Worm (Caenorhabditis elegans): ENCODE measurements around the gene ldb-1.

ldb-1 gene

DNA sequence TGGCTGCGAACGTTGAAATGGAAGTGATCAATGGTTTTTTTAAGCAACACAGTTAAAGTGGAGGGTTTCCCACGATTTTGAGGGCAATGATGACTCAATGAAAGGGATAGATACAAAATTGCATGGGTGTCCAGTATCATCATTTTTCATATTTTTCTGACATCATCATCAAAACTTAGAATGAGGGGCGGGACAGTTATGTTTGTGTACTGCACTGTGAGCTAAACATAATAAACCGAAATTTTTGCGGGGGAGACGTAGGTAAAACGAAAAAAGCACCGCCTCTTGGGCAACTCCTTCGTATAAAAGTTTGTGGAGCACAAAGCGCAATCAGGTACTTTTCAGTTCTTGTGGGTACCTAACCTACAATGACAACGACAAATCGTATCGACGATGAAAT, 24.9 kb downstream of the ldb-1 start, which contains the start of gene C09F12.2:
Gene C09F12.2 (plus strand): TSS at position 301 of the 400 bp plus-strand sequence.
- TF ChIP-seq zip-8 (tag; optimal IDR thresholded peaks at IDR 0.05) (no peak), tbx-8 (GFP tag; optimal IDR thresholded peaks at IDR 0.05) (no peak), mab-5 (tag; optimal IDR thresholded peaks at IDR 0.05) (no peak), elt-3 (tag; optimal IDR thresholded peaks at IDR 0.05) (no peak), unc-120 (tag; optimal IDR thresholded peaks at IDR 0.05; ENCODE audit: poor library complexity, severe bottlenecking) (no peak), ces-1 (GFP tag; optimal IDR thresholded peaks at IDR 0.05) (no peak), flh-1 (GFP tag; optimal IDR thresholded peaks at IDR 0.05) (no peak), nhr-76 (tag; optimal IDR thresholded peaks at IDR 0.05) (no peak), bed-3 (GFP tag; optimal IDR thresholded peaks at IDR 0.05) (no peak), ham-2 (GFP tag; optimal IDR thresholded peaks at IDR 0.05) (no peak), nhr-2 (tag; optimal IDR thresholded peaks at IDR 0.05) (no peak), lin-32 (GFP tag; optimal IDR thresholded peaks at IDR 0.05) (no peak)

DNA sequence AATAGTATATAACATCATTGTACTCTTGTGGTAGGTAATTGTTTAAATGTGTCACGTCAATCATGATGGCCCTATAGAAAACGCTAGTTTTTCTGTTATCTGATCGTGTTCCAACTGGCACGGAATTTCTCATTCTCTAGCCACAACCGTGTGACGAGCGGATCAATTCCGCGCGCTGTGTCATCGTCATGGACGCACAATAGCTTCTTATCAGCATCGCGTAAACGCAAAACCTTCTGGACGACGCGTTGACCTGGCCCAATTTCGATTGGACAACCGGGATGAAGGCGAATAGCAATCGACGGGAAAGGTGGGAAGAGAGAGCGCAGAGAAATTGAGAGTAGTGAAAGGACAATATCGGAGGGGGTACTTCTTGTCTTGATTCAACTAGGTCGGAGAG, 28.3 kb downstream of the ldb-1 start, which contains the start of gene lpr-3:
Gene lpr-3 (plus strand): TSS at position 374 of the 400 bp plus-strand sequence.
- no peak for TF ChIP-seq ceh-39 (tag; optimal IDR thresholded peaks at IDR 0.05)
- no peak for TF ChIP-seq ztf-11 (tag; optimal IDR thresholded peaks at IDR 0.05)
- TF ChIP-seq elt-1 (tag; optimal IDR thresholded peaks at IDR 0.05; ENCODE audit: borderline replicate concordance, insufficient read depth) = peak; percentile 90
- TF ChIP-seq ham-2 (GFP tag; optimal IDR thresholded peaks at IDR 0.05) = peak; percentile 96
- peak; percentile 60 for TF ChIP-seq unc-62 (GFP tag; optimal IDR thresholded peaks at IDR 0.05)
- TF ChIP-seq blmp-1 (tag; optimal IDR thresholded peaks at IDR 0.05) = peak; percentile 94
- peak; percentile 42 for TF ChIP-seq elt-3 (tag; optimal IDR thresholded peaks at IDR 0.05)
- no peak for TF ChIP-seq bed-3 (GFP tag; optimal IDR thresholded peaks at IDR 0.05)

DNA sequence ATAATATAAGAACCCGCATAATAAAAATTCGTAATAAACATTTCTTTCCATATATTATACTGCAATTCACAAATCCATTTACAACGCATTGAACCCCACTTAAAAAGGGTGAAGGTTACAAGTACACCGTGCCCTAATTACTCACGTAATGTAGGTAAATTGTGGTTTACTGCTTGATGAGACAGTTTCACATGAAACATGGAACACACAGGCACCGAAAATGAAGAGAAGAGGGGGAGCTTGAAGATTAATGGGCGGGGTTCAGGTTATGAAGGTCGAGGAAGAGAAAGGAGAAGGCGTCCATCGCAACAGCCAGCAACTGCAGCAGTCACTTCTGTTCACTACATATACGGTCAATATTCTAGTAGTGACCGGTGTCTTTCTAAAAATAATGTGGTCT, 31.0 kb downstream of the ldb-1 start, which contains the start of gene lpr-6:
Gene lpr-6 (plus strand): TSS at position 251 of the 400 bp plus-strand sequence.
- TF ChIP-seq ham-2 (GFP tag; optimal IDR thresholded peaks at IDR 0.05) (no peak), nhr-2 (tag; optimal IDR thresholded peaks at IDR 0.05) (no peak), nhr-76 (tag; optimal IDR thresholded peaks at IDR 0.05) (no peak), ceh-43 (GFP tag; optimal IDR thresholded peaks at IDR 0.05) (peak; percentile 36)

DNA sequence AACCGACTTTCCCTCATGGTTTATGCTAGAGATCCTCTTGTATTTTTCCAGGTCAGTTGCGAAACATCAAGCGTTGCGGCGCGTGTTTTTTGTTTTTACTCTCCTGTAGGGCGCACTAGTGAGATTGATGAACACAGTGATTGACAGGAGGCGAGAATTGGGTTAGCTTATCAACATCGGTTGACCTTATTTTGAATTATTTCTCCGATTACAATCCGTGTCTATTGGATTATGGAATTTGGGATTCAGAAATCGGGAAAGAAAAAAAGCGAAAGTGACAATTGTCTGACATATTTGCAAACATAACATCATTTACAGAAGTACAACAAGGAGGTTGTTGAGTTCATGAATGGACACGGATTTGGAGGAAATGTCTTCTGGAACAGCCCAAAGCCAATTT, 32.2 kb downstream of the ldb-1 start:
- TF ChIP-seq unc-62 (GFP tag; optimal IDR thresholded peaks at IDR 0.05) = peak; percentile 55
- TF ChIP-seq ztf-11 (tag; optimal IDR thresholded peaks at IDR 0.05) = no peak
- peak; percentile 59 for TF ChIP-seq blmp-1 (tag; optimal IDR thresholded peaks at IDR 0.05)
- TF ChIP-seq nhr-2 (tag; optimal IDR thresholded peaks at IDR 0.05) = no peak
- no peak for TF ChIP-seq snpc-4 (tag; optimal IDR thresholded peaks at IDR 0.05)

DNA sequence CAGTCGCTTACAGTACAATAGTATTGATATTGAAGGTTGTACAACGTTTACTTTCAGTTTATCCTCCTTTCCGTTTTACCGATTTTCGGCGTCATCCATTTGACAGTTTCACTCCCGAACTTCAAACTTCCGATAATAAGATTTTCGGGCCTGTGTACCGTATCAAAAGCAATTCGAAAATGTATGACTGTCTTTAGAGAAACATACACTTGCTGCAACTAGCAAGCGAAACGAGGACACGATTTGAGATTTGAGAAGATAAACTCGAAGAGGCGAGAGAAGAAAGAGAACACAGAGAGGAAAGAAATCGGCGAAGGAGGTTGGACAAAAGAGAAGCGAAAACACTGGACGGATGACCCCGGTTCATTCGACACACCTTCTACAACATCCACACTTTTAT, 33.2 kb downstream of the ldb-1 start, which contains the start of gene lpr-5:
Gene lpr-5 (plus strand): TSS at position 220 of the 400 bp plus-strand sequence.
- peak; percentile 9 for TF ChIP-seq ham-2 (GFP tag; optimal IDR thresholded peaks at IDR 0.05)
- TF ChIP-seq hlh-1 (tag; optimal IDR thresholded peaks at IDR 0.05) = no peak
- TF ChIP-seq blmp-1 (tag; optimal IDR thresholded peaks at IDR 0.05) = peak; percentile 4

DNA sequence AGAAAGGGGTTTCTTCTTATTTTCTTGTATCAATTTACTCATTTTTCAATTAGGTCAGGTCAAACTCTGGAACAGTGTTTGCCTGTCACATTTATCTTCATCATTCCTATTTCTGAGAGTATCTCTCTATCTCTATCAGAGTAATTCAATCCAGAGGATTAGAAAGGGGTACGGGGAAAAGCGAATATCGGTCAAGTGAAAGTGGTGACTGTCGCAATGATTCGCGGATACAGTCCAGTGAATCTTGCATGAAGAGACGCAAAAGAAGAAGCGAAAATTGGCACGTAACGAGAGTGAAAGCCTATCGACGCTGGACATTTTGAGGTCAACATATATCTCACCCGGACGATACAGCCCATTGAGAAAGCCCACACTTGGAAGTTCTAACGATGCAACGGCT, 36.1 kb downstream of the ldb-1 start, which contains the start of gene lpr-4:
Gene lpr-4 (plus strand): TSS at position 328 of the 400 bp plus-strand sequence.
- TF ChIP-seq mab-5 (tag; optimal IDR thresholded peaks at IDR 0.05) (no peak), snpc-4 (tag; optimal IDR thresholded peaks at IDR 0.05) (no peak), sptf-1 (tag; optimal IDR thresholded peaks at IDR 0.05) (no peak), ceh-83 (GFP tag; optimal IDR thresholded peaks at IDR 0.05) (no peak), sem-2 (GFP tag; optimal IDR thresholded peaks at IDR 0.05) (no peak), nhr-12 (tag; optimal IDR thresholded peaks at IDR 0.05) (no peak), blmp-1 (tag; optimal IDR thresholded peaks at IDR 0.05) (peak; percentile 98), elt-1 (tag; optimal IDR thresholded peaks at IDR 0.05; ENCODE audit: borderline replicate concordance, insufficient read depth) (peak; percentile 5), elt-3 (tag; optimal IDR thresholded peaks at IDR 0.05) (peak; percentile 57), ztf-11 (tag; optimal IDR thresholded peaks at IDR 0.05) (no peak), pha-4 (tag; optimal IDR thresholded peaks at IDR 0.05) (no peak), flh-1 (GFP tag; optimal IDR thresholded peaks at IDR 0.05) (no peak), nhr-237 (tag; optimal IDR thresholded peaks at IDR 0.05) (no peak), drap-1 (GFP tag; optimal IDR thresholded peaks at IDR 0.05) (no peak), lsy-2 (tag; optimal IDR thresholded peaks at IDR 0.05) (no peak), unc-62 (GFP tag; optimal IDR thresholded peaks at IDR 0.05) (peak; percentile 57), ham-2 (GFP tag; optimal IDR thresholded peaks at IDR 0.05) (peak; percentile 83), ceh-43 (GFP tag; optimal IDR thresholded peaks at IDR 0.05) (no peak)

Measured in whole organism, mixed stage, embryonic.